Worm (Caenorhabditis elegans) whole organism, L4 larva: ENCODE data around the gene K01A2.6.

Experiments used
- F10B5.3 ChIP-seq: sonication (generic microtip); optimal IDR thresholded peaks from 2 replicates; lab custom pipeline; 2016; ENCODE audit warnings: mild to moderate bottlenecking, missing genetic modification characterization, missing compliant biosample characterization
- skn-1 ChIP-seq: fragments of 150-350 bp; optimal IDR thresholded peaks from 2 replicates; lab custom pipeline; 2014; ENCODE audit warnings: missing biosample characterization, missing genetic modification characterization
- unc-62 ChIP-seq, 3 experiments: fragments of 150-350 bp in 1 of 3; sonication (generic microtip); optimal IDR thresholded peaks in 2 of 3; peaks in 1 of 3; 1 replicate in 1 of 3; 2 replicates in 2 of 3; lab custom pipeline; 2014 to 2017; ENCODE audit warnings: missing biosample characterization in 3 of 3, missing genetic modification characterization in 3 of 3, missing genetic modification reagents in 3 of 3, missing genotype in 1 of 3

ce11 chrII:263563-263962, 36.2 kb upstream of the K01A2.6 start, which contains the start of gene scc-2:
- TF ChIP-seq F10B5.3 (tag; lab: Kevin White, UChicago) = no peak
- no peak for TF ChIP-seq unc-62 (GFP tag; optimal IDR thresholded peaks at IDR 0.05 in 1 of 2; lab: Kevin White, UChicago)
- no peak for TF ChIP-seq unc-62 (tag; optimal IDR thresholded peaks at IDR 0.05; lab: Kevin White, UChicago)
- TF ChIP-seq skn-1 (tag; lab: Kevin White, UChicago) = no peak
